Worm (Caenorhabditis elegans): ENCODE results near the gene lipl-4.
A peak's percentile ranks its signal among the peaks of the same experiment; 100 is the strongest.

DNA sequence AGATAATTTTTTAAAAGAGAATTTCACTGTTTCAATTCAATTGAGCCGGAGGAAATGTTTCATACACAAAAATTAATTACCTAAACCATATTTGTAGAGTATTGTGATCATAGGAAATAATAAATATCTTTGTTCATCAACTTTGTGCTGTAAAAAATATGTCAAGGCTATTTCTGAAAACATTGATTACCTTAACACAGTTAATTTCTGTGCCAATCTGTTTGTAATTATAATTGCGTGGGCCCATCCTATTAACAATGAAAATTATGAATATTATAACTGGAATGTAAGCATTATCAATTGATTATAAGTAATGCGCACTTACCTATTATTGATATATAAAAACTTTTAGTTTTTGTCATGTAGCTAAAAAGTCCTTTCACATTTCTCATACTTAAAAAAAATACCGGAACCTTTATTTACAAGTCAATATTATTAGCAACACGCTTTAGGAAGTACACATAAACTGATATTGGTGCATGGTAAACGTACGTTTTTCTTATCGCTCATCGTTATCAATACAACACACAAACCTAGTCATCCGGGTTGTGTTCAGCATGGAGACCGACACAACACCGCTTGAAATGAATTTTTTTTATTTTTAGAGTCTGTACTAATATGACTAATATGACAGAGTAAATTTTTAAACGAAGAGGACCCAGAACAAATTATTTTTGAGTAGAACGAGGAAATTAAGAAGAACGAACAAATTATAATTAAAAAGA is 25.6 kb downstream of the lipl-4 start, which contains the start of gene fut-2:
- TF ChIP-seq egl-27 (tag; optimal IDR thresholded peaks at IDR 0.05) = no peak
- no peak for TF ChIP-seq unc-62 (GFP tag; optimal IDR thresholded peaks at IDR 0.05)
- no peak for TF ChIP-seq zag-1 (tag; optimal IDR thresholded peaks at IDR 0.05)
- TF ChIP-seq nhr-23 (tag; optimal IDR thresholded peaks at IDR 0.05) = no peak
- no peak for TF ChIP-seq aly-2 (tag; optimal IDR thresholded peaks at IDR 0.05)
- TF ChIP-seq pqm-1 (tag; optimal IDR thresholded peaks at IDR 0.05) = peak; percentile 74
- no peak for TF ChIP-seq mml-1 (tag; optimal IDR thresholded peaks at IDR 0.05)
- no peak for TF ChIP-seq elt-3 (tag; optimal IDR thresholded peaks at IDR 0.05)
